Fruit fly (Drosophila melanogaster) whole organism, prepupa: ENCODE measurements around the gene CG17362.
A peak's percentile ranks its signal among the peaks of the same experiment; 100 is the strongest.

ENCODE experiments used
- CG10631 ChIP-seq: fragments of 200-800 bp; sonication (Bioruptor generic); optimal IDR thresholded peaks from 2 replicates; lab custom pipeline; 2016; ENCODE audit warnings: missing biosample characterization, missing genetic modification characterization
- CG11294 ChIP-seq: fragments of 200-800 bp; sonication (Bioruptor generic); IDR thresholded peaks from 2 replicates; pipeline ENCODE4 v1.3.6; 2022; ENCODE audit warnings: missing biosample characterization, missing genetic modification characterization
- CG11762 ChIP-seq: fragments of 200-800 bp; sonication (Bioruptor generic); optimal IDR thresholded peaks from 3 replicates; lab custom pipeline; 2016; ENCODE audit warnings: missing biosample characterization, missing genetic modification characterization; ENCODE audit not compliant: insufficient read depth
- CG11902 ChIP-seq: fragments of 200-800 bp; sonication (Bioruptor generic); optimal IDR thresholded peaks from 3 replicates; lab custom pipeline; 2016; ENCODE audit warnings: missing biosample characterization, missing genetic modification characterization
- CG15336 ChIP-seq: fragments of 200-800 bp; sonication (Bioruptor generic); IDR thresholded peaks from 2 replicates; pipeline ENCODE4 v1.3.6; 2022; ENCODE audit warnings: missing biosample characterization, missing genetic modification characterization
- CG16779 ChIP-seq: fragments of 200-800 bp; sonication (Bioruptor generic); optimal IDR thresholded peaks from 3 replicates; lab custom pipeline; 2017; ENCODE audit warnings: missing biosample characterization, mild to moderate bottlenecking, missing genetic modification characterization
- CG31627 ChIP-seq: fragments of 200-800 bp; sonication (Bioruptor generic); optimal IDR thresholded peaks from 3 replicates; lab custom pipeline; 2016; ENCODE audit warnings: missing biosample characterization, missing genetic modification characterization
- CG32006 ChIP-seq: fragments of 200-800 bp; sonication (Bioruptor generic); optimal IDR thresholded peaks from 3 replicates; lab custom pipeline; 2017; ENCODE audit warnings: missing biosample characterization, mild to moderate bottlenecking, missing genetic modification characterization
- CG34406 ChIP-seq: fragments of 200-800 bp; sonication (Bioruptor generic); optimal IDR thresholded peaks from 3 replicates; lab custom pipeline; 2016; ENCODE audit warnings: missing biosample characterization, missing genetic modification characterization
- CG3919 ChIP-seq: fragments of 200-800 bp; sonication (Bioruptor generic); optimal IDR thresholded peaks from 3 replicates; lab custom pipeline; 2016; ENCODE audit warnings: missing biosample characterization, missing genetic modification characterization
- CG4318 ChIP-seq: fragments of 200-800 bp; sonication (Bioruptor generic); optimal IDR thresholded peaks from 3 replicates; lab custom pipeline; 2017; ENCODE audit warnings: missing biosample characterization, mild to moderate bottlenecking, missing genetic modification characterization
- CG6276 ChIP-seq: fragments of 200-800 bp; sonication (Bioruptor generic); optimal IDR thresholded peaks from 2 replicates; lab custom pipeline; 2017; ENCODE audit warnings: missing biosample characterization, mild to moderate bottlenecking, missing genetic modification characterization
- CG6792 ChIP-seq: fragments of 200-800 bp; sonication (Bioruptor generic); optimal IDR thresholded peaks from 3 replicates; lab custom pipeline; 2016; ENCODE audit warnings: missing biosample characterization, missing genetic modification characterization
- CG6808 ChIP-seq: fragments of 200-800 bp; sonication (Bioruptor generic); optimal IDR thresholded peaks from 3 replicates; lab custom pipeline; 2017; ENCODE audit warnings: missing biosample characterization, missing genetic modification characterization, mild to moderate bottlenecking, moderate library complexity, missing genetic modification reagents
- CG6854 ChIP-seq: fragments of 200-800 bp; sonication (Bioruptor generic); optimal IDR thresholded peaks from 2 replicates; lab custom pipeline; 2017; ENCODE audit warnings: missing biosample characterization, mild to moderate bottlenecking, missing genetic modification characterization
- CG8632 ChIP-seq: fragments of 200-800 bp; sonication (Bioruptor generic); optimal IDR thresholded peaks from 3 replicates; lab custom pipeline; 2016; ENCODE audit warnings: missing biosample characterization, missing genetic modification characterization
- Eip75B ChIP-seq: fragments of 200-800 bp; sonication (Bioruptor generic); optimal IDR thresholded peaks from 3 replicates; lab custom pipeline; 2016; ENCODE audit warnings: missing biosample characterization, missing genetic modification characterization
- Eip78C ChIP-seq: fragments of 200-800 bp; sonication (Bioruptor generic); peaks from one replicate; lab custom pipeline; 2016; ENCODE audit warnings: missing biosample characterization, missing genetic modification characterization
- Eip93F ChIP-seq: fragments of 200-800 bp; sonication (Bioruptor generic); optimal IDR thresholded peaks from 2 replicates; lab custom pipeline; 2016; ENCODE audit warnings: missing biosample characterization, mild to moderate bottlenecking, missing genetic modification characterization
- Ets21C ChIP-seq: fragments of 200-800 bp; sonication (Bioruptor generic); optimal IDR thresholded peaks from 3 replicates; lab custom pipeline; 2016; ENCODE audit warnings: missing biosample characterization, missing genetic modification characterization
- Gug ChIP-seq: fragments of 200-800 bp; sonication (Bioruptor generic); IDR thresholded peaks from 2 replicates; pipeline ENCODE4 v1.3.6; 2022; ENCODE audit warnings: missing biosample characterization, missing genetic modification characterization
- Hr38 ChIP-seq: sonication (Bioruptor generic); optimal IDR thresholded peaks from 2 replicates; lab custom pipeline; 2016; ENCODE audit warnings: missing biosample characterization, missing genetic modification characterization
- Hr4 ChIP-seq: fragments of 200-800 bp; sonication (Bioruptor generic); optimal IDR thresholded peaks from 3 replicates; lab custom pipeline; 2016; ENCODE audit warnings: missing biosample characterization, missing genetic modification characterization
- Smox ChIP-seq: fragments of 200-800 bp; sonication (Bioruptor generic); optimal IDR thresholded peaks from 3 replicates; lab custom pipeline; 2016; ENCODE audit warnings: missing biosample characterization, missing genetic modification characterization
- Sox102F ChIP-seq: fragments of 200-800 bp; sonication (Bioruptor generic); optimal IDR thresholded peaks from 2 replicates; lab custom pipeline; 2016; ENCODE audit warnings: missing biosample characterization, mild to moderate bottlenecking, missing genetic modification characterization
- Sox15 ChIP-seq: fragments of 200-800 bp; sonication (Bioruptor generic); optimal IDR thresholded peaks from 3 replicates; lab custom pipeline; 2016; ENCODE audit warnings: missing biosample characterization, missing genetic modification characterization
- cyc ChIP-seq: fragments of 200-800 bp; sonication (Bioruptor generic); optimal IDR thresholded peaks from 3 replicates; lab custom pipeline; 2016; ENCODE audit warnings: missing biosample characterization, missing genetic modification characterization
- dac ChIP-seq: fragments of 200-800 bp; sonication (Bioruptor generic); optimal IDR thresholded peaks from 2 replicates; lab custom pipeline; 2017; ENCODE audit warnings: missing biosample characterization, mild to moderate bottlenecking, missing genetic modification characterization
- dsx ChIP-seq: fragments of 200-800 bp; optimal IDR thresholded peaks from 3 replicates; lab custom pipeline; 2019; ENCODE audit warnings: missing biosample characterization, mild to moderate bottlenecking, missing genetic modification characterization, moderate library complexity; ENCODE audit not compliant: poor library complexity, severe bottlenecking
- eg ChIP-seq: fragments of 200-800 bp; sonication (Bioruptor generic); IDR thresholded peaks from 3 replicates; pipeline ENCODE4 v1.3.6; 2022; ENCODE audit warnings: missing biosample characterization, missing genetic modification characterization
- esn ChIP-seq: fragments of 200-800 bp; sonication (Bioruptor generic); optimal IDR thresholded peaks from 2 replicates; lab custom pipeline; 2016; ENCODE audit warnings: missing biosample characterization, mild to moderate bottlenecking, missing genetic modification characterization, moderate library complexity
- fd59A ChIP-seq: fragments of 200-800 bp; sonication (Bioruptor generic); optimal IDR thresholded peaks from 2 replicates; lab custom pipeline; 2017; ENCODE audit warnings: missing biosample characterization, mild to moderate bottlenecking, missing genetic modification characterization, missing genetic modification reagents
- net ChIP-seq: fragments of 200-800 bp; sonication (Bioruptor generic); optimal IDR thresholded peaks from 3 replicates; lab custom pipeline; 2016; ENCODE audit warnings: missing biosample characterization, missing genetic modification characterization
- pdm3 ChIP-seq: fragments of 200-800 bp; sonication (Bioruptor generic); optimal IDR thresholded peaks from 3 replicates; lab custom pipeline; 2016; ENCODE audit warnings: missing biosample characterization, missing genetic modification characterization
- salr ChIP-seq, 2 experiments: fragments of 200-800 bp; sonication (Bioruptor generic); optimal IDR thresholded peaks; 3 replicates each; lab custom pipeline; 2016 to 2018; ENCODE audit warnings: missing biosample characterization in 2 of 2, missing genetic modification characterization in 2 of 2, mild to moderate bottlenecking in 1 of 2
- spab ChIP-seq: fragments of 200-800 bp; sonication (Bioruptor generic); optimal IDR thresholded peaks from 2 replicates; lab custom pipeline; 2017; ENCODE audit warnings: missing biosample characterization, mild to moderate bottlenecking, missing genetic modification characterization, missing genetic modification reagents
- vri ChIP-seq: fragments of 200-800 bp; sonication (Bioruptor generic); optimal IDR thresholded peaks from 3 replicates; lab custom pipeline; 2016; ENCODE audit warnings: missing biosample characterization, mild to moderate bottlenecking, missing genetic modification characterization

Gene CG17362

DNA sequence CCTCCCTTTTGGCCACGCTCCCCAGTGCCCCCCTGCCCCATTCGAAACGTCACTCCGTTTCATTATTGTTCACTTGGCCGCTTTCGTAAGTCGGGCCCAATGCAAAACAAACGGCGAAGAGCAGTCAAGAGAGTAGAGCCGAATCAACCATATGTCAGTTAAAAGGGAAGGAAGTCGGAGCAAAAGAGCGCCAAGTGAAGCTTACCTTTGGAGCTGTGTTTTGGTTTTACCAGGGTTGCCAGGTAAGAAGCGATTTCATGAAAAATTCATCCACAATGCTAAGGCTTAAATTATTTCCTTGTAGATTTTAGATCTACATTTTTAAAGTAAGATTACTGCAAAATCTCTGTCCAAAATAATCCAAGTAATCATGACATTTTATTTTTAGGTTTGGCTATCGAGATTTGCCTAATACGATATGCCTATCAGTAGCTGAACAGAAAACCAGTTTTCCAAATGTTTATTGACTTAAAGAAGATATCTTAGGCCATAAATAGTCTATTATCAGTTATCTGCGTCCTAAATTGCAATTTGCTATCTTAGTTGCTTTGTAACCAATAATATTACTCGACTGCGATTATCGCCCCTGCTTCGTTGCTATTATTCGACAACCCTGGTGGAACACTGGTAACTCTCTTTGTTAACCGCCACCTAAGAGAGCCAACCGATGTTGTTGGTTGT is 47.8 kb upstream of the CG17362 start (continued):
- TF ChIP-seq CG11762 (GFP tag; lab: Kevin White, UChicago) = peak; percentile 93
- TF ChIP-seq CG32006 (GFP tag; lab: Kevin White, UChicago) = peak; percentile 98
- peak; percentile 70; the same call in 1 of the 2 replicates for TF ChIP-seq CG11294 (GFP tag; lab: Robert Waterston, UW)
- peak; percentile 97 for TF ChIP-seq CG6808 (GFP tag; lab: Kevin White, UChicago)
- TF ChIP-seq Gug = peak; percentile 82
- peak; percentile 88 for TF ChIP-seq CG15336
- TF ChIP-seq salr (GFP tag; optimal IDR thresholded peaks at IDR 0.05; lab: Kevin White, UChicago) = peak; percentile 70 to 98
- TF ChIP-seq CG4318 (GFP tag; lab: Kevin White, UChicago) = peak; percentile 94
- peak; percentile 93 for TF ChIP-seq CG10631 (GFP tag; lab: Kevin White, UChicago)
- peak; percentile 96 for TF ChIP-seq net
- peak; percentile 96 for TF ChIP-seq pdm3
- peak; percentile 76 for TF ChIP-seq Eip93F (GFP tag; lab: Kevin White, UChicago)
- peak; percentile 95 for TF ChIP-seq CG8632 (GFP tag; lab: Kevin White, UChicago)
- peak; percentile 96 for TF ChIP-seq cyc (GFP tag; lab: Kevin White, UChicago)
- TF ChIP-seq dsx = peak; percentile 84
- TF ChIP-seq CG6276 = peak; percentile 97
- peak; percentile 97 for TF ChIP-seq spab (GFP tag; lab: Kevin White, UChicago)
- TF ChIP-seq CG11902 (GFP tag; lab: Kevin White, UChicago) = peak; percentile 92
- peak; percentile 95 for TF ChIP-seq CG6792 (GFP tag; lab: Kevin White, UChicago)
- peak; percentile 94 for TF ChIP-seq Sox102F
- TF ChIP-seq CG16779 (tag; lab: Kevin White, UChicago) = peak; percentile 85
- TF ChIP-seq fd59A = peak; percentile 97
- TF ChIP-seq Hr4 (GFP tag; lab: Kevin White, UChicago) = peak; percentile 96
- peak; percentile 93 for TF ChIP-seq Ets21C (GFP tag; lab: Kevin White, UChicago)
- TF ChIP-seq Sox15 (GFP tag; lab: Kevin White, UChicago) = peak; percentile 95
- peak; percentile 95 for TF ChIP-seq Eip75B (GFP tag; lab: Kevin White, UChicago)
- TF ChIP-seq vri (GFP tag; lab: Kevin White, UChicago) = peak; percentile 86
- peak; percentile 85 for TF ChIP-seq CG6854
- peak; percentile 96 for TF ChIP-seq CG31627 (GFP tag; lab: Kevin White, UChicago)

DNA sequence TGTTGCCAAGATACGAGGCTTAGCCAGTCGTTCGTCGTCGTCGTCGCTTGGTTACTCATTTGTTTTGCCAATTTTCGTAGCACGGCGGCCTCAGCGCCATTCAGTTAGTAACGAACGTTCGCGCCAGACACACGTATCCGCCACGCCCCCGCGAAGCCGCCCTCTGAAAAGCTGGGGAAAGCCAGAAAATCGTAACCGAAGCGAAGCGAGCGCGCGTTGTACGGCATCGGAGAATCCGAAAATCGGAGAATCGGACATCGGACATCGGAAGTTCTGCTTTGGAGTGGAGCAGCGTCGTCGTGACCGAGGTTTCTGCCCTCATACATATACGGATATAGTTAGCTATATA is 47.3 kb upstream of the CG17362 start, which contains the start of gene CG32137:
Gene CG32137 (plus strand): TSS at position 100 of the 349 bp plus-strand sequence.
- no peak for TF ChIP-seq vri (GFP tag; lab: Kevin White, UChicago)
- TF ChIP-seq dac (GFP tag; lab: Kevin White, UChicago) = no peak
- no peak for TF ChIP-seq Eip75B (GFP tag; lab: Kevin White, UChicago)
- TF ChIP-seq CG11902 (GFP tag; lab: Kevin White, UChicago) = no peak
- no peak for TF ChIP-seq cyc (GFP tag; lab: Kevin White, UChicago)
- no peak for TF ChIP-seq esn
- TF ChIP-seq Smox (GFP tag; lab: Kevin White, UChicago) = no peak
- no peak for TF ChIP-seq Eip78C (GFP tag; lab: Kevin White, UChicago)
- no peak for TF ChIP-seq CG11762 (GFP tag; lab: Kevin White, UChicago)
- TF ChIP-seq CG6854 = no peak
- TF ChIP-seq fd59A = no peak
- no peak; the same call in 2 of the 3 replicates for TF ChIP-seq eg (GFP tag; lab: Robert Waterston, UW)
- no peak for TF ChIP-seq CG16779 (tag; lab: Kevin White, UChicago)
- no peak for TF ChIP-seq Hr38 (GFP tag; lab: Kevin White, UChicago)
- no peak for TF ChIP-seq CG3919
- TF ChIP-seq, all 60 proteins: peak for 0

DNA sequence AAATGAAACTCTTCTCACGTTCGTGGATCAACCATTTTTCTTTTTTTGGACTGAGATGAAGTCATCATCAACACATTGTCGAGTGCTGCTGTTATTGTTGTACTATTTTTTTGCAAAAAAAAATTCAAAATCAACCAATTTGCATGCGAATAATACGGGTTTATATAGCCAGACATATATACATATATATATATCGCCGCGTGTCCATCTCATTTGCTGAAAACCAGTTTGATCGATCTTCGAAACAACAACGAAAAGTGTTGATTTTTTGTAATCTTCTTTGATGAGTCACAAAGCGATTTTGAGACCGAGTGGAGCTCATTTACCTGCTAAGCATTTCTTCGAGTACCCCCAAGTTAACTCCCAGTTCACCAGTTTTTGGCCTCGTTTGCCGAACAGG is 40.4 kb upstream of the CG17362 start:
- TF ChIP-seq CG34406 (GFP tag; lab: Kevin White, UChicago) = no peak
- TF ChIP-seq Eip78C (GFP tag; lab: Kevin White, UChicago) = peak; percentile 7
